Worm (Caenorhabditis elegans) whole organism, mixed stage, embryonic: ENCODE data around the gene C34D4.10.

ENCODE experiments used
- ces-1 ChIP-seq: fragments of 150-350 bp; optimal IDR thresholded peaks from 2 replicates; lab custom pipeline; 2014; ENCODE audit warnings: missing biosample characterization, missing genetic modification reagents, missing genetic modification characterization
- elt-3 ChIP-seq: fragments of 150-350 bp; optimal IDR thresholded peaks from 2 replicates; lab custom pipeline; 2014; ENCODE audit warnings: missing biosample characterization, missing genetic modification characterization
- lin-32 ChIP-seq: fragments of 200-800 bp; sonication (Bioruptor generic); optimal IDR thresholded peaks from 2 replicates; lab custom pipeline; 2018; ENCODE audit warnings: mild to moderate bottlenecking, missing genetic modification characterization, missing compliant biosample characterization
- mls-2 ChIP-seq: sonication (generic microtip); optimal IDR thresholded peaks from 2 replicates; lab custom pipeline; 2016; ENCODE audit warnings: mild to moderate bottlenecking, missing genetic modification characterization, moderate library complexity, missing compliant biosample characterization
- sem-2 ChIP-seq: fragments of 200-800 bp; sonication (Bioruptor generic); optimal IDR thresholded peaks from 2 replicates; lab custom pipeline; 2018; ENCODE audit warnings: mild to moderate bottlenecking, missing genetic modification characterization, missing compliant biosample characterization
- snpc-4 ChIP-seq: fragments of 150-350 bp; optimal IDR thresholded peaks from 2 replicates; lab custom pipeline; 2014; ENCODE audit warnings: missing biosample characterization, missing genetic modification characterization
- sptf-1 ChIP-seq: sonication (generic microtip); optimal IDR thresholded peaks from 2 replicates; lab custom pipeline; 2017; ENCODE audit warnings: mild to moderate bottlenecking, missing genetic modification characterization, moderate library complexity, missing compliant biosample characterization
- unc-62 ChIP-seq: fragments of 150-350 bp; optimal IDR thresholded peaks from 2 replicates; lab custom pipeline; 2014; ENCODE audit warnings: missing biosample characterization, missing genetic modification reagents, missing genetic modification characterization

- TF ChIP-seq ces-1 (GFP tag; lab: Kevin White, UChicago) = no peak
- TF ChIP-seq elt-3 (tag; lab: Kevin White, UChicago) = no peak
- TF ChIP-seq sptf-1 = no peak
- no peak for TF ChIP-seq unc-62 (GFP tag; lab: Kevin White, UChicago)
- no peak for TF ChIP-seq lin-32 (GFP tag; lab: Kevin White, UChicago)
- TF ChIP-seq snpc-4 = no peak
- TF ChIP-seq sem-2 (GFP tag; lab: Kevin White, UChicago) = no peak
- no peak for TF ChIP-seq mls-2 (tag; lab: Kevin White, UChicago)
Observed at ce11 chrIV:7075063-7075462, 46.1 kb downstream of the C34D4.10 start, which contains the start of gene srg-50.
